Fruit fly (Drosophila melanogaster): ENCODE results near the gene RecQ5.

RecQ5 gene

dm6 chr3L:14578896-14579295, 53.0 kb downstream of the RecQ5 start (continued):
- TF ChIP-seq TFAM (GFP tag; optimal IDR thresholded peaks at IDR 0.05) (no peak), Abd-B (GFP tag; optimal IDR thresholded peaks at IDR 0.05) (no peak), CG10543 (GFP tag; optimal IDR thresholded peaks at IDR 0.05) (no peak), gt (GFP tag; IDR thresholded peaks at IDR 0.05) (no peak), MBD-R2 (GFP tag; IDR thresholded peaks at IDR 0.05) (no peak), inv (GFP tag; IDR thresholded peaks at IDR 0.05; ENCODE audit: partially characterized antibody) (no peak), Atf3 (GFP tag; optimal IDR thresholded peaks at IDR 0.05) (no peak), Hand (GFP tag; optimal IDR thresholded peaks at IDR 0.05) (no peak), bsh (GFP tag; optimal IDR thresholded peaks at IDR 0.05) (no peak), Neu2 (GFP tag; optimal IDR thresholded peaks at IDR 0.05; ENCODE audit: borderline replicate concordance) (no peak), grn (GFP tag; optimal IDR thresholded peaks at IDR 0.05) (no peak), CG42726 (GFP tag; IDR thresholded peaks at IDR 0.05; ENCODE audit: partially characterized antibody) (no peak), pita (GFP tag; optimal IDR thresholded peaks at IDR 0.05) (no peak), kah (GFP tag; optimal IDR thresholded peaks at IDR 0.05) (no peak), zfh1 (GFP tag; IDR thresholded peaks at IDR 0.05) (no peak), CHES-1-like (GFP tag; optimal IDR thresholded peaks at IDR 0.05) (no peak), CG5245 (GFP tag; optimal IDR thresholded peaks at IDR 0.05) (no peak), lbe (GFP tag; optimal IDR thresholded peaks at IDR 0.05) (no peak), pb (GFP tag; optimal IDR thresholded peaks at IDR 0.05) (no peak), Elba2 (GFP tag; optimal IDR thresholded peaks at IDR 0.05) (no peak), z (GFP tag; IDR thresholded peaks at IDR 0.05) (peak; percentile 99), da (GFP tag; optimal IDR thresholded peaks at IDR 0.05) (no peak), sens-2 (GFP tag; IDR thresholded peaks at IDR 0.05) (no peak), Awh (GFP tag; IDR thresholded peaks at IDR 0.05) (no peak), dm (GFP tag; optimal IDR thresholded peaks at IDR 0.05) (no peak), H15 (GFP tag; IDR thresholded peaks at IDR 0.05) (no peak), Nf-YB (GFP tag; optimal IDR thresholded peaks at IDR 0.05) (peak; percentile 95), bowl (GFP tag; IDR thresholded peaks at IDR 0.05) (no peak), CG3838 (GFP tag; optimal IDR thresholded peaks at IDR 0.05) (no peak), cwo (GFP tag; optimal IDR thresholded peaks at IDR 0.05) (no peak), CG16863 (GFP tag; optimal IDR thresholded peaks at IDR 0.05) (no peak), Ravus (GFP tag; IDR thresholded peaks at IDR 0.05) (no peak), unpg (GFP tag; optimal IDR thresholded peaks at IDR 0.05) (no peak), eve (GFP tag; optimal IDR thresholded peaks at IDR 0.05) (no peak), CG34376 (GFP tag; optimal IDR thresholded peaks at IDR 0.05) (no peak), hbn (GFP tag; IDR thresholded peaks at IDR 0.05; ENCODE audit: partially characterized antibody) (no peak), Antp (GFP tag; optimal IDR thresholded peaks at IDR 0.05) (no peak), CG12391 (tag; optimal IDR thresholded peaks at IDR 0.05) (no peak), CG15601 (tag; optimal IDR thresholded peaks at IDR 0.05) (peak; percentile 28), sqz (GFP tag; optimal IDR thresholded peaks at IDR 0.05) (no peak), eyg (GFP tag; optimal IDR thresholded peaks at IDR 0.05) (no peak), ro (GFP tag; IDR thresholded peaks at IDR 0.05) (no peak), ttk (GFP tag; IDR thresholded peaks at IDR 0.05) (no peak), BtbVII (GFP tag; optimal IDR thresholded peaks at IDR 0.05) (no peak), CG17385 (GFP tag; optimal IDR thresholded peaks at IDR 0.05) (no peak), pum (GFP tag; optimal IDR thresholded peaks at IDR 0.05) (no peak), Blimp-1 (GFP tag; optimal IDR thresholded peaks at IDR 0.05) (no peak), crol (GFP tag; IDR thresholded peaks at IDR 0.05) (peak; percentile 68), CoRest (tag; optimal IDR thresholded peaks at IDR 0.05) (peak; percentile 60), CG6791 (GFP tag; IDR thresholded peaks at IDR 0.05; ENCODE audit: partially characterized antibody) (peak; percentile 42; the same call in 1 of the 3 replicates), Side (GFP tag; optimal IDR thresholded peaks at IDR 0.05) (no peak), CG10431 (GFP tag; optimal IDR thresholded peaks at IDR 0.05) (no peak)
